In genomic region chrIV:1896145-1896544, ce11 we compare ENCODE assay signal across 6 worm cellular contexts.
A peak's percentile ranks its signal among the peaks of the same experiment; 100 is the strongest.
TF ChIP-seq lines count a peak whose summit lies in the region.

No protein-coding gene starts in this region.

TF ChIP-seq in whole organism, L1 larva, 84 proteins besides CTCF, POLR2A, EP300 and RAD21:
- TF ChIP-seq nhr-12 (tag; optimal IDR thresholded peaks at IDR 0.05; lab: Kevin White, UChicago): no peak
- TF ChIP-seq snu-23 (GFP tag; optimal IDR thresholded peaks at IDR 0.05; lab: Kevin White, UChicago): no peak
- TF ChIP-seq isw-1 (GFP tag; IDR thresholded peaks at IDR 0.05; lab: Robert Waterston, UW): no peak
- no peak for TF ChIP-seq zip-4 (GFP tag; optimal IDR thresholded peaks at IDR 0.05; lab: Kevin White, UChicago)
- 0 out of 2 replicates have a peak, but pooled peaks have one; percentile 8 for TF ChIP-seq mab-9 (GFP tag; IDR thresholded peaks at IDR 0.05; lab: Robert Waterston, UW)
- no peak for TF ChIP-seq alr-1 (tag; optimal IDR thresholded peaks at IDR 0.05; lab: Kevin White, UChicago; ENCODE audit: borderline replicate concordance)
- no peak for TF ChIP-seq unc-98 (GFP tag; IDR thresholded peaks at IDR 0.05; lab: Robert Waterston, UW)
- no peak for TF ChIP-seq ceh-90 (tag; optimal IDR thresholded peaks at IDR 0.05; lab: Kevin White, UChicago)
- TF ChIP-seq ces-1 (GFP tag; optimal IDR thresholded peaks at IDR 0.05; lab: Kevin White, UChicago): no peak
- no peak for TF ChIP-seq ztf-4 (tag; optimal IDR thresholded peaks at IDR 0.05; lab: Kevin White, UChicago)
- TF ChIP-seq lin-14 (GFP tag; optimal IDR thresholded peaks at IDR 0.05; lab: Kevin White, UChicago): peak; percentile 8
- no peak for TF ChIP-seq swsn-7 (tag; optimal IDR thresholded peaks at IDR 0.05; lab: Kevin White, UChicago)
- peak; percentile 69 for TF ChIP-seq nhr-85 (tag; lab: Kevin White, UChicago)
TF ChIP-seq in whole organism, L1 larva: peak in this region for 3.

TF ChIP-seq in whole organism, early embryonic, 17 proteins besides CTCF, POLR2A, EP300 and RAD21:
- TF ChIP-seq ceh-36 (tag; optimal IDR thresholded peaks at IDR 0.05; lab: Kevin White, UChicago) (no peak), hmg-4 (GFP tag; optimal IDR thresholded peaks at IDR 0.05; lab: Kevin White, UChicago) (peak; percentile 51), B0310.2 (tag; optimal IDR thresholded peaks at IDR 0.05; lab: Kevin White, UChicago) (no peak), scrt-1 (GFP tag; IDR thresholded peaks at IDR 0.05; lab: Robert Waterston, UW) (no peak), hnd-1 (tag; optimal IDR thresholded peaks at IDR 0.05; lab: Kevin White, UChicago) (no peak), hmbx-1 (tag; optimal IDR thresholded peaks at IDR 0.05; lab: Kevin White, UChicago) (no peak), sea-1 (GFP tag; conservative IDR thresholded peaks at IDR 0.05; lab: Robert Waterston, UW) (no peak; the same call in 1 of the 2 replicates), ama-1 (optimal IDR thresholded peaks at IDR 0.05; lab: Kevin White, UChicago) (no peak), pes-1 (GFP tag; IDR thresholded peaks at IDR 0.05; lab: Robert Waterston, UW) (no peak), F13C5.2 (tag; optimal IDR thresholded peaks at IDR 0.05; lab: Kevin White, UChicago) (peak; percentile 6)

TF ChIP-seq in whole organism, late embryonic, 69 proteins besides CTCF, POLR2A, EP300 and RAD21:
- TF ChIP-seq ref-2 (tag; optimal IDR thresholded peaks at IDR 0.05; lab: Kevin White, UChicago) (peak; percentile 34), C38D4.7 (GFP tag; optimal IDR thresholded peaks at IDR 0.05; lab: Kevin White, UChicago) (no peak), fkh-6 (tag; optimal IDR thresholded peaks at IDR 0.05; lab: Kevin White, UChicago) (peak; percentile 25), sox-4 (tag; optimal IDR thresholded peaks at IDR 0.05; lab: Kevin White, UChicago) (peak; percentile 3), pax-1 (tag; optimal IDR thresholded peaks at IDR 0.05; lab: Kevin White, UChicago) (no peak), nhr-11 (tag; optimal IDR thresholded peaks at IDR 0.05; lab: Kevin White, UChicago) (no peak), unc-42 (tag; optimal IDR thresholded peaks at IDR 0.05; lab: Kevin White, UChicago) (peak; percentile 3), ceh-31 (tag; optimal IDR thresholded peaks at IDR 0.05; lab: Kevin White, UChicago) (peak; percentile 15)
TF ChIP-seq in whole organism, late embryonic: peak in this region for 5.

TF ChIP-seq in whole organism, midembryonic, 9 proteins besides CTCF, POLR2A, EP300 and RAD21:
- TF ChIP-seq med-1 (GFP tag; optimal IDR thresholded peaks at IDR 0.05; lab: Kevin White, UChicago; ENCODE audit: insufficient read depth): no peak
- no peak for TF ChIP-seq flt-1 (GFP tag; IDR thresholded peaks at IDR 0.05; lab: Robert Waterston, UW)
- TF ChIP-seq ref-1 (GFP tag; conservative IDR thresholded peaks at IDR 0.05; lab: Robert Waterston, UW): 0 out of 2 replicates have a peak, but pooled peaks have one; percentile 50
- no peak for TF ChIP-seq T22C8.4 (GFP tag; IDR thresholded peaks at IDR 0.05; lab: Robert Waterston, UW)
- TF ChIP-seq ztf-29 (GFP tag; IDR thresholded peaks at IDR 0.05; lab: Robert Waterston, UW): 0 out of 2 replicates have a peak, but pooled peaks have one; percentile 10

TF ChIP-seq in whole organism, mixed stage, embryonic, 35 proteins besides CTCF, POLR2A, EP300 and RAD21:
- TF ChIP-seq M03D4.4 (tag; optimal IDR thresholded peaks at IDR 0.05; lab: Kevin White, UChicago) (peak; percentile 16), mep-1 (tag; optimal IDR thresholded peaks at IDR 0.05; lab: Kevin White, UChicago) (no peak), ceh-83 (GFP tag; optimal IDR thresholded peaks at IDR 0.05; lab: Kevin White, UChicago) (peak; percentile 35), cnd-1 (tag; optimal IDR thresholded peaks at IDR 0.05; lab: Kevin White, UChicago) (no peak), nhr-12 (tag; optimal IDR thresholded peaks at IDR 0.05; lab: Kevin White, UChicago) (no peak), ham-2 (GFP tag; optimal IDR thresholded peaks at IDR 0.05; lab: Kevin White, UChicago) (peak; percentile 66), bed-3 (GFP tag; optimal IDR thresholded peaks at IDR 0.05; lab: Kevin White, UChicago) (no peak), sptf-1 (tag; optimal IDR thresholded peaks at IDR 0.05; lab: Kevin White, UChicago) (peak; percentile 59), ceh-43 (GFP tag; optimal IDR thresholded peaks at IDR 0.05; lab: Kevin White, UChicago) (peak; percentile 73), elt-1 (tag; optimal IDR thresholded peaks at IDR 0.05; lab: Kevin White, UChicago; ENCODE audit: borderline replicate concordance, insufficient read depth) (peak; percentile 16), nhr-2 (tag; optimal IDR thresholded peaks at IDR 0.05; lab: Kevin White, UChicago) (peak; percentile 70), lin-13 (tag; optimal IDR thresholded peaks at IDR 0.05; lab: Kevin White, UChicago) (no peak), ces-1 (GFP tag; optimal IDR thresholded peaks at IDR 0.05; lab: Kevin White, UChicago) (peak; percentile 12), drap-1 (GFP tag; optimal IDR thresholded peaks at IDR 0.05; lab: Kevin White, UChicago) (no peak), mls-2 (tag; optimal IDR thresholded peaks at IDR 0.05; lab: Kevin White, UChicago) (peak; percentile 65)

TF ChIP-seq in whole organism, young adult, 124 proteins besides CTCF, POLR2A, EP300 and RAD21:
- TF ChIP-seq nhr-120 (GFP tag; IDR thresholded peaks at IDR 0.05; lab: Robert Waterston, UW) (no peak), xnd-1 (tag; optimal IDR thresholded peaks at IDR 0.05; lab: Kevin White, UChicago) (no peak), ztf-26 (tag; optimal IDR thresholded peaks at IDR 0.05; lab: Kevin White, UChicago) (no peak), attf-5 (GFP tag; optimal IDR thresholded peaks at IDR 0.05; lab: Kevin White, UChicago) (no peak), nhr-179 (tag; optimal IDR thresholded peaks at IDR 0.05; lab: Kevin White, UChicago) (no peak), bed-1 (GFP tag; IDR thresholded peaks at IDR 0.05; lab: Robert Waterston, UW) (no peak), F49E8.2 (tag; optimal IDR thresholded peaks at IDR 0.05; lab: Kevin White, UChicago; ENCODE audit: insufficient read depth) (no peak), zfh-2 (GFP tag; conservative IDR thresholded peaks at IDR 0.05; lab: Robert Waterston, UW) (peak; percentile 55), F39B2.1 (GFP tag; IDR thresholded peaks at IDR 0.05; lab: Robert Waterston, UW) (no peak), repo-1 (tag; optimal IDR thresholded peaks at IDR 0.05; lab: Kevin White, UChicago) (no peak), ama-1 (optimal IDR thresholded peaks at IDR 0.05; lab: Kevin White, UChicago) (no peak), ama-1 (GFP tag; optimal IDR thresholded peaks at IDR 0.05; lab: Kevin White, UChicago) (no peak), gei-17 (GFP tag; optimal IDR thresholded peaks at IDR 0.05; lab: Kevin White, UChicago) (no peak), ekl-4 (GFP tag; IDR thresholded peaks at IDR 0.05; lab: Robert Waterston, UW) (0 out of 2 replicates have a peak, but pooled peaks have one; percentile 44)
